Fruit fly (Drosophila melanogaster) whole organism, embryonic: ENCODE measurements around the gene mst.
A peak's percentile ranks its signal among the peaks of the same experiment; 100 is the strongest.

ENCODE experiments used
- ATbp ChIP-seq: fragments of 200-800 bp; sonication (Bioruptor generic); optimal IDR thresholded peaks from 2 replicates; lab custom pipeline; 2017; ENCODE audit warnings: missing biosample characterization, mild to moderate bottlenecking, missing genetic modification characterization, missing genetic modification reagents
- Ada2b ChIP-seq: fragments of 200-800 bp; sonication (Bioruptor generic); IDR thresholded peaks from 2 replicates; pipeline ENCODE4 v1.3.6; 2022; ENCODE audit warnings: missing biosample characterization, missing genetic modification characterization
- Antp ChIP-seq: fragments of 200-800 bp; sonication (Bioruptor generic); optimal IDR thresholded peaks from 3 replicates; lab custom pipeline; 2016; ENCODE audit warnings: missing biosample characterization, missing genetic modification characterization
- Asciz ChIP-seq: fragments of 200-800 bp; sonication (Bioruptor generic); optimal IDR thresholded peaks from 2 replicates; lab custom pipeline; 2017; ENCODE audit warnings: missing biosample characterization, mild to moderate bottlenecking, missing genetic modification characterization, missing genetic modification reagents
- CG10543 ChIP-seq: fragments of 200-800 bp; sonication (Bioruptor generic); optimal IDR thresholded peaks from 3 replicates; lab custom pipeline; 2017; ENCODE audit warnings: missing biosample characterization, mild to moderate bottlenecking, missing genetic modification characterization, moderate library complexity
- CG12155 ChIP-seq: fragments of 200-800 bp; sonication (Bioruptor generic); optimal IDR thresholded peaks from 3 replicates; lab custom pipeline; 2016; ENCODE audit warnings: missing biosample characterization, missing genetic modification characterization
- CG17829 ChIP-seq: fragments of 200-800 bp; optimal IDR thresholded peaks from 2 replicates; lab custom pipeline; 2019; ENCODE audit warnings: missing biosample characterization, mild to moderate bottlenecking, missing genetic modification characterization, moderate library complexity
- CG34376 ChIP-seq: fragments of 200-800 bp; sonication (Bioruptor generic); optimal IDR thresholded peaks from 2 replicates; lab custom pipeline; 2018; ENCODE audit warnings: missing biosample characterization, mild to moderate bottlenecking, missing genetic modification characterization
- CG34422 ChIP-seq: fragments of 200-800 bp; sonication (Bioruptor generic); IDR thresholded peaks from 3 replicates; pipeline ENCODE4 v1.3.6; 2022; ENCODE audit warnings: missing biosample characterization, missing genetic modification characterization
- CG4328 ChIP-seq: fragments of 200-800 bp; sonication (Bioruptor generic); optimal IDR thresholded peaks from 3 replicates; lab custom pipeline; 2017; ENCODE audit warnings: missing biosample characterization, missing genetic modification reagents, missing genetic modification characterization
- CG4404 ChIP-seq: fragments of 200-800 bp; sonication (Bioruptor generic); IDR thresholded peaks from 2 replicates; pipeline ENCODE4 v1.3.6; 2022; ENCODE audit warnings: missing biosample characterization, missing genetic modification characterization
- CG6654 ChIP-seq: fragments of 200-800 bp; sonication (Bioruptor generic); optimal IDR thresholded peaks from 2 replicates; lab custom pipeline; 2017; ENCODE audit warnings: missing biosample characterization, mild to moderate bottlenecking, missing genetic modification characterization
- Dp ChIP-seq: fragments of 200-800 bp; sonication (Bioruptor generic); optimal IDR thresholded peaks from 2 replicates; lab custom pipeline; 2018; ENCODE audit warnings: missing biosample characterization, mild to moderate bottlenecking, missing genetic modification characterization, moderate library complexity
- Fer3 ChIP-seq: fragments of 200-800 bp; sonication (Bioruptor generic); optimal IDR thresholded peaks from 2 replicates; lab custom pipeline; 2018; ENCODE audit warnings: missing biosample characterization, mild to moderate bottlenecking, missing genetic modification characterization, moderate library complexity
- GATAe ChIP-seq: fragments of 200-800 bp; sonication (Bioruptor generic); conservative IDR thresholded peaks from 2 replicates; pipeline ENCODE4 v1.3.6; 2022; ENCODE audit warnings: missing biosample characterization, missing genetic modification characterization
- HLHmδ ChIP-seq: fragments of 200-800 bp; sonication (Bioruptor generic); optimal IDR thresholded peaks from 2 replicates; lab custom pipeline; 2018; ENCODE audit warnings: missing biosample characterization, mild to moderate bottlenecking, missing genetic modification characterization, moderate library complexity
- HmgD ChIP-seq: fragments of 200-800 bp; sonication (Bioruptor generic); optimal IDR thresholded peaks from 3 replicates; lab custom pipeline; 2016; ENCODE audit warnings: missing biosample characterization, missing genetic modification characterization
- Max ChIP-seq: fragments of 200-800 bp; sonication (Bioruptor generic); optimal IDR thresholded peaks from 2 replicates; lab custom pipeline; 2016; ENCODE audit warnings: missing biosample characterization, mild to moderate bottlenecking, missing genetic modification characterization
- Poxn ChIP-seq: fragments of 200-800 bp; sonication (Bioruptor generic); IDR thresholded peaks from 2 replicates; pipeline ENCODE4 v1.3.6; 2022; ENCODE audit warnings: missing biosample characterization, missing genetic modification characterization
- Rfx ChIP-seq: fragments of 200-800 bp; sonication (Bioruptor generic); IDR thresholded peaks from 2 replicates; pipeline ENCODE4 v1.3.6; 2022; ENCODE audit warnings: missing biosample characterization, missing genetic modification characterization
- Rx ChIP-seq: fragments of 200-800 bp; sonication (Bioruptor generic); IDR thresholded peaks from 2 replicates; pipeline ENCODE4 v1.3.6; 2022; ENCODE audit warnings: missing biosample characterization, missing genetic modification characterization
- Sox100B ChIP-seq: fragments of 200-800 bp; sonication (Bioruptor generic); optimal IDR thresholded peaks from 3 replicates; lab custom pipeline; 2018; ENCODE audit warnings: missing biosample characterization, mild to moderate bottlenecking, missing genetic modification characterization
- Xbp1 ChIP-seq: fragments of 200-800 bp; sonication (Bioruptor generic); optimal IDR thresholded peaks from 3 replicates; lab custom pipeline; 2016; ENCODE audit warnings: missing biosample characterization, mild to moderate bottlenecking, missing genetic modification characterization
- YL-1 ChIP-seq: fragments of 200-800 bp; sonication (Bioruptor generic); optimal IDR thresholded peaks from 3 replicates; lab custom pipeline; 2017; ENCODE audit warnings: missing biosample characterization, mild to moderate bottlenecking, missing genetic modification characterization
- ara ChIP-seq: fragments of 200-800 bp; sonication (Bioruptor generic); IDR thresholded peaks from 2 replicates; pipeline ENCODE4 v1.3.6; 2022; ENCODE audit warnings: missing biosample characterization, missing genetic modification characterization
- ase ChIP-seq: fragments of 200-800 bp; sonication (Bioruptor generic); IDR thresholded peaks from 3 replicates; pipeline ENCODE4 v1.3.6; 2022; ENCODE audit warnings: missing biosample characterization, missing genetic modification characterization
- bcd ChIP-seq: fragments of 200-800 bp; sonication (Bioruptor generic); optimal IDR thresholded peaks from 2 replicates; lab custom pipeline; 2017; ENCODE audit warnings: missing biosample characterization, mild to moderate bottlenecking, missing genetic modification characterization
- bowl ChIP-seq: fragments of 200-800 bp; sonication (Bioruptor generic); IDR thresholded peaks from 2 replicates; pipeline ENCODE4 v1.3.6; 2022; ENCODE audit warnings: missing biosample characterization, missing genetic modification characterization
- cas ChIP-seq: fragments of 200-800 bp; sonication (Bioruptor generic); IDR thresholded peaks from 2 replicates; pipeline ENCODE4 v1.3.6; 2022; ENCODE audit warnings: missing biosample characterization, missing genetic modification characterization
- exex ChIP-seq: fragments of 200-800 bp; sonication (Bioruptor generic); optimal IDR thresholded peaks from 4 replicates; lab custom pipeline; 2018; ENCODE audit warnings: missing biosample characterization, mild to moderate bottlenecking, missing genetic modification characterization, moderate library complexity
- eyg ChIP-seq: fragments of 200-800 bp; sonication (Bioruptor generic); optimal IDR thresholded peaks from 3 replicates; lab custom pipeline; 2016; ENCODE audit warnings: missing biosample characterization, missing genetic modification characterization
- grau ChIP-seq: fragments of 200-800 bp; optimal IDR thresholded peaks from 3 replicates; lab custom pipeline; 2019; ENCODE audit warnings: missing biosample characterization, mild to moderate bottlenecking, missing genetic modification characterization, moderate library complexity
- ham ChIP-seq: fragments of 200-800 bp; sonication (Bioruptor generic); IDR thresholded peaks from 2 replicates; pipeline ENCODE4 v1.3.6; 2022; ENCODE audit warnings: missing biosample characterization, missing genetic modification characterization
- hbn ChIP-seq: fragments of 200-800 bp; sonication (Bioruptor generic); IDR thresholded peaks from 2 replicates; pipeline ENCODE4 v1.3.6; 2022; ENCODE audit warnings: missing biosample characterization, missing genetic modification characterization; ENCODE audit not compliant: partially characterized antibody
- insv ChIP-seq, 2 experiments: fragments of 200-800 bp; sonication (Bioruptor generic); optimal IDR thresholded peaks; 3 replicates each; lab custom pipeline; 2016 to 2018; ENCODE audit warnings: missing biosample characterization in 2 of 2, missing genetic modification characterization in 2 of 2
- jigr1 ChIP-seq: fragments of 200-800 bp; sonication (Bioruptor generic); IDR thresholded peaks from 3 replicates; pipeline ENCODE4 v1.3.6; 2022; ENCODE audit warnings: missing biosample characterization, missing genetic modification characterization
- lab ChIP-seq: fragments of 200-800 bp; sonication (Bioruptor generic); optimal IDR thresholded peaks from 3 replicates; lab custom pipeline; 2017; ENCODE audit warnings: missing biosample characterization, missing genetic modification characterization, mild to moderate bottlenecking, moderate library complexity, missing genetic modification reagents
- lbe ChIP-seq: fragments of 200-800 bp; sonication (Bioruptor generic); optimal IDR thresholded peaks from 2 replicates; lab custom pipeline; 2016; ENCODE audit warnings: missing biosample characterization, mild to moderate bottlenecking, missing genetic modification characterization
- mirr ChIP-seq: fragments of 200-800 bp; sonication (Bioruptor generic); optimal IDR thresholded peaks from 3 replicates; lab custom pipeline; 2018; ENCODE audit warnings: missing biosample characterization, mild to moderate bottlenecking, missing genetic modification characterization
- nerfin-1 ChIP-seq: fragments of 200-800 bp; sonication (Bioruptor generic); optimal IDR thresholded peaks from 3 replicates; lab custom pipeline; 2019; ENCODE audit warnings: missing biosample characterization, mild to moderate bottlenecking, missing genetic modification characterization, moderate library complexity
- onecut ChIP-seq: fragments of 200-800 bp; sonication (Bioruptor generic); IDR thresholded peaks from 2 replicates; pipeline ENCODE4 v1.3.6; 2022; ENCODE audit warnings: missing biosample characterization, missing genetic modification characterization
- pnt ChIP-seq: fragments of 200-800 bp; sonication (Bioruptor generic); optimal IDR thresholded peaks from 3 replicates; lab custom pipeline; 2016; ENCODE audit warnings: missing biosample characterization, missing genetic modification characterization
- ro ChIP-seq: fragments of 200-800 bp; sonication (Bioruptor generic); IDR thresholded peaks from 2 replicates; pipeline ENCODE4 v1.3.6; 2022; ENCODE audit warnings: missing biosample characterization, missing genetic modification characterization
- row ChIP-seq: fragments of 200-800 bp; sonication (Bioruptor generic); IDR thresholded peaks from 3 replicates; pipeline ENCODE4 v1.3.6; 2022; ENCODE audit warnings: missing biosample characterization, missing genetic modification characterization
- slbo ChIP-seq: fragments of 200-800 bp; sonication (Bioruptor generic); IDR thresholded peaks from 2 replicates; pipeline ENCODE4 v1.3.6; 2022; ENCODE audit warnings: missing biosample characterization, missing genetic modification characterization
- slp2 ChIP-seq: fragments of 200-800 bp; sonication (Bioruptor generic); optimal IDR thresholded peaks from 2 replicates; lab custom pipeline; 2016; ENCODE audit warnings: missing biosample characterization, missing genetic modification characterization
- sug ChIP-seq: fragments of 200-800 bp; optimal IDR thresholded peaks from 2 replicates; lab custom pipeline; 2019; ENCODE audit warnings: missing biosample characterization, mild to moderate bottlenecking, missing genetic modification characterization, moderate library complexity
- ttk ChIP-seq: fragments of 200-800 bp; sonication (Bioruptor generic); IDR thresholded peaks from 2 replicates; pipeline ENCODE4 v2.1.2; 2022; ENCODE audit warnings: missing biosample characterization, missing genetic modification characterization

The mst gene

DNA sequence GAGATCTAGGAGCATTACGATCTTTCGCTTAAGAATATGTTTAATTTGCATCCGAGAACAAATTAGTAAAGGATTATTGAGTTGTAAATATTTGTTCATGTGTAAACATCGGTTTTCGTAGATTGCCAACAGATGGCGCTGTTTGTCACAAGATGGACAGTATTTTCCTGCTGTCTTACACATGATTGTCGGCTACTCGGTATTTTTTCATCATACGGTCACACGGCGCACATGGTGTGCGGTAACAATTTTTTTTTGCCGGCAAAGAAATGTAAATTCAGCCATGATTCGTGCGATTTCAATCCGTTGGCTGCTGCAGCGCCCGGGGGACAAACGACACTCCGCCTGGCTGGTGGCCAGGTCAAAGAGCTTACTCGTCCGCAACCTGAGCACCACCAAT is 25.9 kb upstream of the mst start, which contains the start of the genes bbx and waw (continued):
- TF ChIP-seq ttk (GFP tag; lab: Robert Waterston, UW) = no peak
- no peak for TF ChIP-seq ham (GFP tag; lab: Robert Waterston, UW)
- TF ChIP-seq GATAe (GFP tag; lab: Robert Waterston, UW) = no peak
- TF ChIP-seq HmgD (GFP tag; lab: Kevin White, UChicago) = peak; percentile 11
- TF ChIP-seq Dp (GFP tag; lab: Kevin White, UChicago) = peak; percentile 54
- no peak for TF ChIP-seq pnt (GFP tag; lab: Kevin White, UChicago)
- TF ChIP-seq CG4328 = peak; percentile 25
- peak; percentile 8 for TF ChIP-seq Xbp1 (GFP tag; lab: Kevin White, UChicago)
- peak; percentile 16; the same call in 1 of the 3 replicates for TF ChIP-seq row (GFP tag; lab: Robert Waterston, UW)
- TF ChIP-seq onecut (GFP tag; lab: Robert Waterston, UW) = peak; percentile 48
- TF ChIP-seq CG4404 = no peak
- peak; percentile 77 for TF ChIP-seq YL-1
- TF ChIP-seq Rfx (GFP tag; lab: Robert Waterston, UW) = peak; percentile 38; the same call in 1 of the 2 replicates
- TF ChIP-seq Fer3 (tag; lab: Kevin White, UChicago) = peak; percentile 26
- no peak for TF ChIP-seq Asciz
- TF ChIP-seq nerfin-1 (tag; lab: Kevin White, UChicago) = peak; percentile 24
- TF ChIP-seq Rx (GFP tag; lab: Robert Waterston, UW) = no peak
- peak; percentile 26 for TF ChIP-seq CG17829
- no peak; the same call in 1 of the 2 replicates for TF ChIP-seq ara (GFP tag; lab: Robert Waterston, UW)
- TF ChIP-seq Antp (GFP tag; lab: Kevin White, UChicago) = no peak
- TF ChIP-seq Poxn (GFP tag; lab: Robert Waterston, UW) = no peak
- peak; percentile 21 for TF ChIP-seq bcd (GFP tag; lab: Kevin White, UChicago)
- TF ChIP-seq eyg (GFP tag; lab: Kevin White, UChicago) = no peak
- peak in 1 of 2 experiments; percentile 20 for TF ChIP-seq insv (GFP tag; optimal IDR thresholded peaks at IDR 0.05; lab: Kevin White, UChicago)
- peak; percentile 81; the same call in 1 of the 3 replicates for TF ChIP-seq CG34422 (GFP tag; lab: Robert Waterston, UW)
- TF ChIP-seq CG34376 = peak; percentile 20
- TF ChIP-seq grau (tag; lab: Kevin White, UChicago) = peak; percentile 18

DNA sequence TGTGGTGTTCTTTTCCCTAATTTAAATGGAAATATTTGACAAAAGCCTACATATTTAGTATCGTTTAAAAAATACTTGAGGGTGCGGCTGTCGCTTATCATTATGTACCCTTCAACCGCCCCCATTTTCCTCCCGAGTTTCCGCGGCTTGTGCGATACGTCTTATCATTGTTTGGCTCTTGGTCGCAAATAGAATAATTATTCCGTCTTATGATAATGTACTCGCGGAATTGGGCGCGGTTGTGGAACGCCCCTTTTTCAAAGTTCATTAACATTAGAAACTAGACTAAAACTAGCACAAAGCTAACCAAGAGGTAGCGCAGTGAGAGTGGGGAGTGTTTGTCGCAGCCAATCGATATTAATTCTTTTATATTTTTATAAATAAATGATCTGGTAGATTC is 23.4 kb upstream of the mst start:
- TF ChIP-seq mirr (GFP tag; lab: Kevin White, UChicago) = peak; percentile 13
- no peak for TF ChIP-seq ase (GFP tag; lab: Robert Waterston, UW)
- TF ChIP-seq CG34376 = peak; percentile 41
- TF ChIP-seq CG10543 (GFP tag; lab: Kevin White, UChicago) = peak; percentile 11
- TF ChIP-seq sug = peak; percentile 10
- peak; percentile 74 for TF ChIP-seq exex (tag; lab: Kevin White, UChicago)

DNA sequence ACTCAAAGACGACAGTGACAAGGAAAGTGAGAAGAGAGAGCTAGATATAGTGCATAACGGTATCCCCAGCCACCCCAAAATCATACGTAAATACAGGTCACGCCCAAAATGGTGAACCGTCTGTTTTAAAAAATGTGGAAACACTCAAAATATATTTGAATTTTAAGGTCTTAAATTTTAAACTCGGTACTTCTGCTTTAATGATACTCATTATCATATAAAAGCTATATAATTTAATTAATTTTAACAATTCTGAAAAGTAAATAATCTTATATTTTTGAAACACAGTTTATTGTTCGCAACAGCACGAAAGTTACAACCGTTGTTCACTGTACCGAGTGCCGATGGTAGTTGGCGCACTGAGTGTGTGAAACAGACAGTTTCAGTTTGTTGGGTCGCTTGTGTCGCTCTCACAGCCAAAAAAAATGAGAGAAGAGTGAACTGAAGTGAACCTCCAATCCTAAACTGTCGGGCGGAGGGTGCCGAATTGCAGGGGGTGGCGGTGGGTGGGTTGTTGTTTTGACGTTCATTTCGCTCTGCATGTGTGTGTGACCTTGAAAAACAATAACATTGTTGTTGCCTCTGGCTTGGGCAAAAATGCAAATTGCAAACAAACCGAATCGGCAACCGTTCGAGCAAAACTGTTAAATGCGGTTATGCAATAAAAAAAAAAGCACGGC is 22.3 kb upstream of the mst start:
- peak; percentile 76 for TF ChIP-seq Max (GFP tag; lab: Kevin White, UChicago)
- no peak; the same call in 1 of the 2 replicates for TF ChIP-seq ro (GFP tag; lab: Robert Waterston, UW)
- TF ChIP-seq HLHmδ = no peak
- peak; percentile 97 for TF ChIP-seq lab (GFP tag; lab: Kevin White, UChicago)
- TF ChIP-seq lbe (GFP tag; lab: Kevin White, UChicago) = peak; percentile 75
- TF ChIP-seq Sox100B (GFP tag; lab: Kevin White, UChicago) = peak; percentile 94
- TF ChIP-seq Fer3 (tag; lab: Kevin White, UChicago) = peak; percentile 93
- TF ChIP-seq bowl (GFP tag; lab: Robert Waterston, UW) = peak; percentile 54; the same call in 1 of the 2 replicates
- TF ChIP-seq hbn = no peak
- TF ChIP-seq slp2 (GFP tag; lab: Kevin White, UChicago) = peak; percentile 16
- peak; percentile 92 for TF ChIP-seq ATbp
- peak; percentile 90 for TF ChIP-seq Ada2b (GFP tag; lab: Robert Waterston, UW)
- peak; percentile 83 for TF ChIP-seq CG12155 (GFP tag; lab: Kevin White, UChicago)
- peak; percentile 80 for TF ChIP-seq CG6654
- peak; percentile 76; the same call in 2 of the 3 replicates for TF ChIP-seq jigr1
- TF ChIP-seq slbo (GFP tag; lab: Robert Waterston, UW) = peak; percentile 93
- peak; percentile 50; the same call in 1 of the 2 replicates for TF ChIP-seq cas (GFP tag; lab: Robert Waterston, UW)
- peak; percentile 63 for TF ChIP-seq pnt (GFP tag; lab: Kevin White, UChicago)
